Worm (Caenorhabditis elegans): ENCODE measurements around the gene cyn-17.
A peak's percentile ranks its signal among the peaks of the same experiment; 100 is the strongest.

cyn-17 gene

DNA sequence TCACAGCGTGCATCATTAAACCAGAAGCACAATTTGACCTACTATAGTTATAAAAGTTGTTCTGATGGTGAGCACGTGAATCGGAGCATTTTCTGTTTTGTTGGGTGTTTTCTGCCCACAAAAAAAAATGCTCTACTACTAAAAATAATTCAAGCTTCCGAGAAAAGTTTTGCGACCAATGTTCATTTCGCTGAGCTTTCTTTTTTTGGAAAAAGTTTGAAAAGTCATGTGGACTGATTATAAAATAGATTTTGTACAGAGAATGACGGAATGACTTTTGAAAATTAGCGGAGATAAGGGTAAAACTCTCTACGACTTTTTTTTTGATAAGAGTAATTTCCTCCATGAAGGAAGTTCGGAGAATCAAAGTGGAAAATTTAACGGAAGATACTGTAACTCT, 30.0 kb upstream of the cyn-17 start (continued):
- no peak for TF ChIP-seq aha-1 (tag)
- no peak for TF ChIP-seq spr-3 (GFP tag; optimal IDR thresholded peaks at IDR 0.05)
- no peak for TF ChIP-seq aly-2 (tag; optimal IDR thresholded peaks at IDR 0.05)
- no peak for TF ChIP-seq pha-4 (GFP tag; IDR thresholded peaks at IDR 0.05)
- TF ChIP-seq pha-4 (tag; optimal IDR thresholded peaks at IDR 0.05): no peak
- TF ChIP-seq F26F4.8 (GFP tag; conservative IDR thresholded peaks at IDR 0.05): no peak
- no peak for TF ChIP-seq ceh-44 (GFP tag; IDR thresholded peaks at IDR 0.05)
- no peak for TF ChIP-seq D1046.2 (GFP tag; IDR thresholded peaks at IDR 0.05)
- peak; percentile 15 for TF ChIP-seq hlh-30 (tag; optimal IDR thresholded peaks at IDR 0.05; ENCODE audit: insufficient read depth)
- no peak for TF ChIP-seq jun-1 (tag; optimal IDR thresholded peaks at IDR 0.05)
- TF ChIP-seq dmd-6 (GFP tag; IDR thresholded peaks at IDR 0.05): peak; percentile 82
- TF ChIP-seq nhr-48 (tag; optimal IDR thresholded peaks at IDR 0.05): peak; percentile 48
- no peak for TF ChIP-seq mxl-2 (GFP tag; conservative IDR thresholded peaks at IDR 0.05)
- no peak for TF ChIP-seq zip-11 (GFP tag; IDR thresholded peaks at IDR 0.05)
- no peak for TF ChIP-seq nhr-25 (tag; optimal IDR thresholded peaks at IDR 0.05; ENCODE audit: borderline replicate concordance, insufficient read depth)

DNA sequence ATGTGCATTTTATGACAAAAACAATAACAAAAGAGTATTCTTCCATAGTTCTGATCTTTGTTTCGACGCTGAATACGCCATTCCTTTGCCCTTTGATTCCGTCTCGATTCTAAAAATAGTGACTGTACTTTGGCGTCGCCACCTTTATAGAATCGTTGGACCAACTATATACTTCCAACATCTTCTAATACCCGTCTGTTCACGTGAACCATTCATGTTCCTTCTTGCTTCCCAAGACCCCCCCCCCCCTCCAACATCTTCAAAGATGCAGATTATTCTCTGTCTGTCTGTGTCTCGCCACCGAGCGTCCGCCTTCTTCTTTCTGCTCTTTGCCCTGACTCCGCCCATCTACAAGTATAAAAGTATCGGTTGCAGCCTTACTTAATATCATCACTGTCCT, 29.5 kb upstream of the cyn-17 start:
- TF ChIP-seq spr-3 (GFP tag; optimal IDR thresholded peaks at IDR 0.05) (no peak), mes-2 (tag; optimal IDR thresholded peaks at IDR 0.05; ENCODE audit: poor library complexity, severe bottlenecking) (peak; percentile 33), F10B5.3 (tag; optimal IDR thresholded peaks at IDR 0.05) (no peak), mxl-2 (GFP tag; conservative IDR thresholded peaks at IDR 0.05) (peak; percentile 80), dmd-6 (GFP tag; IDR thresholded peaks at IDR 0.05) (peak; percentile 38; the same call in 1 of the 2 replicates), egl-27 (tag; optimal IDR thresholded peaks at IDR 0.05) (no peak), nhr-76 (tag; optimal IDR thresholded peaks at IDR 0.05) (no peak)

DNA sequence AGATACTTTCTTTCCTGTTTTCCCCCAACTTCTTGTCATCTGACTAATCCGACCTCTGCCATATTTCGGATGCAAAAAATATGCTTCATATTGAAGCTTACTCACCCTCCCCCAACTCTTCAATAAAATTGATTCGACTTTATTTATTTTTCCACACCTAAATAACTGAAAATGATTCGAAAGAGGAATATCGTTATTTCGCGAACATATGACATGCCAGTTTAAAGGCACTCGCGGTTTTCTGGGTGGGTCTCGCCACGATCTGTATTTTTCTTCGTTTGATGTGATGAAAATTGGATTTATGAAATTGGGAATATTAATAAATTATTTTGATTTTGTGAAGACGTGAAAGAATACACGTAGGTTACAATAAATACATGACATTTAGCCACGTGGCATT, 27.8 kb upstream of the cyn-17 start, which contains the start of gene F44E7.3:
TSS of gene F44E7.3 (plus strand) at position 319 of the 400 bp plus-strand sequence.
- TF ChIP-seq unc-130 (GFP tag; optimal IDR thresholded peaks at IDR 0.05): no peak
- no peak for TF ChIP-seq pha-4 (GFP tag; IDR thresholded peaks at IDR 0.05)
- TF ChIP-seq pha-4 (tag; optimal IDR thresholded peaks at IDR 0.05): no peak
- peak; percentile 2 for TF ChIP-seq hlh-11 (tag; optimal IDR thresholded peaks at IDR 0.05)
- no peak for TF ChIP-seq nhr-237 (tag; optimal IDR thresholded peaks at IDR 0.05)
- TF ChIP-seq rbr-2 (tag; optimal IDR thresholded peaks at IDR 0.05): no peak
- no peak for TF ChIP-seq madf-5 (GFP tag; IDR thresholded peaks at IDR 0.05)
- peak in 1 of 2 experiments; percentile 59 for TF ChIP-seq unc-62 (GFP tag; optimal IDR thresholded peaks at IDR 0.05 in 1 of 2)
- TF ChIP-seq unc-62 (tag; optimal IDR thresholded peaks at IDR 0.05): no peak
- TF ChIP-seq dmd-8 (GFP tag; IDR thresholded peaks at IDR 0.05): no peak
- no peak for TF ChIP-seq egl-27 (tag; optimal IDR thresholded peaks at IDR 0.05)
- TF ChIP-seq madf-9 (GFP tag; conservative IDR thresholded peaks at IDR 0.05): no peak
- no peak for TF ChIP-seq gei-8 (GFP tag; optimal IDR thresholded peaks at IDR 0.05)
- TF ChIP-seq nhr-76 (tag; optimal IDR thresholded peaks at IDR 0.05): no peak
- no peak for TF ChIP-seq nhr-6 (tag; optimal IDR thresholded peaks at IDR 0.05)
- no peak for TF ChIP-seq mxl-3 (GFP tag; optimal IDR thresholded peaks at IDR 0.05)
- no peak for TF ChIP-seq nhr-48 (tag; optimal IDR thresholded peaks at IDR 0.05)
- TF ChIP-seq saeg-2 (GFP tag; IDR thresholded peaks at IDR 0.05): no peak
- no peak for TF ChIP-seq Y105C5A.15 (GFP tag; IDR thresholded peaks at IDR 0.05)
- TF ChIP-seq set-16 (GFP tag; IDR thresholded peaks at IDR 0.05): no peak
- peak; percentile 73 for TF ChIP-seq aha-1 (tag)
- no peak for TF ChIP-seq aly-2 (tag; optimal IDR thresholded peaks at IDR 0.05)
- TF ChIP-seq jun-1 (tag; optimal IDR thresholded peaks at IDR 0.05): no peak
- TF ChIP-seq ztf-7 (tag; optimal IDR thresholded peaks at IDR 0.05): no peak
- peak; percentile 14 for TF ChIP-seq mes-2 (tag; optimal IDR thresholded peaks at IDR 0.05; ENCODE audit: poor library complexity, severe bottlenecking)
- peak; percentile 36; the same call in 1 of the 2 replicates for TF ChIP-seq lin-38 (GFP tag; IDR thresholded peaks at IDR 0.05)
- no peak for TF ChIP-seq nhr-28 (tag; optimal IDR thresholded peaks at IDR 0.05)
- TF ChIP-seq F37D6.2 (tag; optimal IDR thresholded peaks at IDR 0.05): no peak
- TF ChIP-seq unc-39 (tag; optimal IDR thresholded peaks at IDR 0.05): no peak
- TF ChIP-seq T26A8.4 (GFP tag; IDR thresholded peaks at IDR 0.05): no peak
- TF ChIP-seq cey-2 (tag; optimal IDR thresholded peaks at IDR 0.05; ENCODE audit: borderline replicate concordance, insufficient read depth): no peak
- TF ChIP-seq pqm-1 (tag; optimal IDR thresholded peaks at IDR 0.05): no peak

Data from whole organism, L4 larva.